Worm (Caenorhabditis elegans) whole organism, L2 larva: ENCODE results near the gene str-96.

Source experiments
- F13H6.1 ChIP-seq: sonication (generic microtip); optimal IDR thresholded peaks from 2 replicates; lab custom pipeline; 2016; ENCODE audit warnings: missing genetic modification characterization, missing compliant biosample characterization
- ceh-82 ChIP-seq: fragments of 150-350 bp; optimal IDR thresholded peaks from 2 replicates; lab custom pipeline; 2014; ENCODE audit warnings: missing biosample characterization, missing genetic modification characterization
- egl-27 ChIP-seq: sonication (generic microtip); optimal IDR thresholded peaks from 3 replicates; lab custom pipeline; 2017; ENCODE audit warnings: missing biosample characterization, missing genetic modification reagents, missing genetic modification characterization
- elt-3 ChIP-seq: sonication (generic microtip); optimal IDR thresholded peaks from 2 replicates; lab custom pipeline; 2017; ENCODE audit warnings: missing biosample characterization, missing genetic modification characterization
- lin-39 ChIP-seq: fragments of 150-350 bp; optimal IDR thresholded peaks from 2 replicates; lab custom pipeline; 2014; ENCODE audit warnings: missing biosample characterization, missing genetic modification reagents, missing genetic modification characterization
- lsy-2 ChIP-seq, 2 experiments: fragments of 150-350 bp in 1 of 2; sonication (generic microtip) in 1 of 2; optimal IDR thresholded peaks; 2 replicates each; lab custom pipeline; 2014 to 2017; ENCODE audit warnings: missing biosample characterization in 2 of 2, missing genetic modification characterization in 2 of 2
- nhr-11 ChIP-seq: fragments of 150-350 bp; optimal IDR thresholded peaks from 2 replicates; lab custom pipeline; 2014; ENCODE audit warnings: missing biosample characterization, missing genetic modification characterization
- nhr-21 ChIP-seq: fragments of 150-350 bp; optimal IDR thresholded peaks from 2 replicates; lab custom pipeline; 2014; ENCODE audit warnings: missing biosample characterization, missing genetic modification characterization
- nhr-237 ChIP-seq: fragments of 150-350 bp; optimal IDR thresholded peaks from 2 replicates; lab custom pipeline; 2014; ENCODE audit warnings: missing biosample characterization, missing genetic modification characterization
- snpc-4 ChIP-seq: fragments of 150-350 bp; optimal IDR thresholded peaks from 2 replicates; lab custom pipeline; 2014; ENCODE audit warnings: missing biosample characterization, missing genetic modification characterization
- unc-62 ChIP-seq: fragments of 150-350 bp; optimal IDR thresholded peaks from 2 replicates; lab custom pipeline; 2014; ENCODE audit warnings: missing biosample characterization, missing genetic modification reagents, missing genetic modification characterization
- ztf-11 ChIP-seq: sonication (generic microtip); optimal IDR thresholded peaks from 2 replicates; lab custom pipeline; 2017; ENCODE audit warnings: missing biosample characterization, missing genetic modification characterization

DNA sequence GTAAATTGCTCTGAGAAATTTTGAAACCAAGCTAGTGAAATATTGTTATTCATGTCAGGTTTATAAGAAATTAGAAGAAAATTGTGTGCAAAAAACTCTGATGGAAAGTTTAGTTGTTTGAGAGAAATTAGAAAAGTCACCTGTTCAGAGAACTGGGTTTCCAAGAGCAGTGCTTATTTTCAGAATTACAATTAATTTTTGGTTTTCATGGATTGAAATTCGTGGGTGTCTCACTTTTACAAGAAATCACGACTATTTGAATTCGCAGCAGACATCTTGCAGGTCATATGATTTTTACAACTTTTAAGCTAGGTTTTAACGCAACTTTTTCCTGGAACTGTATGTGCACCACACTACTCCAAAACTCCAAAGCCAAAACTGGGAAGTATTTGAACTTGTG, 15.2 kb upstream of the str-96 start, which contains the start of gene srz-10:
- TF ChIP-seq lsy-2 (tag; optimal IDR thresholded peaks at IDR 0.05; lab: Kevin White, UChicago) (no peak), snpc-4 (no peak), ceh-82 (no peak), egl-27 (no peak), ztf-11 (tag; lab: Kevin White, UChicago) (no peak), nhr-11 (tag; lab: Kevin White, UChicago) (no peak), nhr-237 (tag; lab: Kevin White, UChicago) (no peak), F13H6.1 (tag; lab: Kevin White, UChicago) (no peak), lin-39 (tag; lab: Kevin White, UChicago) (no peak), unc-62 (GFP tag; lab: Kevin White, UChicago) (no peak), elt-3 (tag; lab: Kevin White, UChicago) (no peak), nhr-21 (tag; lab: Kevin White, UChicago) (no peak)
